ENCODE assay signal across 1 fruit fly cellular context in the genomic region with DNA sequence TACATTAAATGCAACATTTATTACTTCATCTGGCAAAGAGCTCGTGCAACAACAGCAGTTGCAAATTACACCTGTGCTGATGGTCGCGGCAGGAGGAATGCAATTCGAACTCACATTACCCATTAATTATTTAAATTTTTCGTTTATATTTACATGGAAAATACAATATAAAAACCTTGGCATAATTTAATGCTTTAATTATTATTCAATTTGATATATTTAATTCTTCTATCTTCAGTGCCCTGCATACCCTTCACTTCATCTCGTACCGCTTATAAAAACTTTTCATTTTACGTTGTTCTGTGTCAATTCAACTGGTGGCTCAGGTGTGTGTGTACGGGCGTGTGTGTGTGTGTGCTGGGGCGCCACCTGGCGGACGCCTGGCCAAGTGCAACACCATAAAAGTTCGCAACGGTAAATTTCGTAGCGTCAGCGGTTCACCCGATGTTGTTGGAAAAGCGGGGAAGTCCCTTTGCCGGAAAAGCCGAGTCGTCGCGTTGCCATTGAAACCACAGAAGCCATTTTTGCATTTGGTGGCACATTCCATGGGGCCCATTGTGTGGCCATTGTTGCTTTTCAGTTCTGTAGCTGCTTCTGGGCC.
TF ChIP-seq lines count a peak whose summit lies in the region.

No protein-coding gene starts in this region.

TF ChIP-seq in whole organism, prepupa, 60 proteins besides CTCF, POLR2A, EP300 and RAD21 (continued from another document):
- TF ChIP-seq dsx (GFP tag; optimal IDR thresholded peaks at IDR 0.05; lab: Kevin White, UChicago; ENCODE audit: poor library complexity, severe bottlenecking) (peak; percentile 8), fkh (GFP tag; optimal IDR thresholded peaks at IDR 0.05; lab: Kevin White, UChicago) (no peak), Hr39 (GFP tag; optimal IDR thresholded peaks at IDR 0.05; lab: Kevin White, UChicago) (peak; percentile 16), CG6808 (GFP tag; optimal IDR thresholded peaks at IDR 0.05; lab: Kevin White, UChicago) (no peak), CG6163 (GFP tag; IDR thresholded peaks at IDR 0.05; lab: Robert Waterston, UW) (peak; percentile 46; the same call in 1 of the 3 replicates), CG6792 (GFP tag; optimal IDR thresholded peaks at IDR 0.05; lab: Kevin White, UChicago) (peak; percentile 29), net (GFP tag; optimal IDR thresholded peaks at IDR 0.05; lab: Kevin White, UChicago) (peak; percentile 21), CG34406 (GFP tag; optimal IDR thresholded peaks at IDR 0.05; lab: Kevin White, UChicago) (peak; percentile 31), Gug (GFP tag; IDR thresholded peaks at IDR 0.05; lab: Robert Waterston, UW) (no peak), CG8119 (GFP tag; IDR thresholded peaks at IDR 0.05; lab: Robert Waterston, UW) (peak; percentile 35; the same call in 1 of the 3 replicates), CG10669 (GFP tag; optimal IDR thresholded peaks at IDR 0.05; lab: Kevin White, UChicago) (peak; percentile 13), svp (GFP tag; lab: Kevin White, UChicago) (peak; percentile 75), CG3919 (GFP tag; optimal IDR thresholded peaks at IDR 0.05; lab: Kevin White, UChicago) (peak; percentile 25), salr (GFP tag; optimal IDR thresholded peaks at IDR 0.05; lab: Kevin White, UChicago) (no peak), dac (GFP tag; optimal IDR thresholded peaks at IDR 0.05; lab: Kevin White, UChicago) (no peak), CG1621 (tag; optimal IDR thresholded peaks at IDR 0.05; lab: Kevin White, UChicago) (no peak), vri (GFP tag; optimal IDR thresholded peaks at IDR 0.05; lab: Kevin White, UChicago) (no peak), CG16779 (tag; optimal IDR thresholded peaks at IDR 0.05; lab: Kevin White, UChicago) (no peak), achi (GFP tag; optimal IDR thresholded peaks at IDR 0.05; lab: Kevin White, UChicago) (peak; percentile 33), topi (GFP tag; optimal IDR thresholded peaks at IDR 0.05; lab: Kevin White, UChicago) (peak; percentile 11), Lpt (GFP tag; optimal IDR thresholded peaks at IDR 0.05; lab: Kevin White, UChicago) (no peak), OdsH (GFP tag; optimal IDR thresholded peaks at IDR 0.05; lab: Kevin White, UChicago) (peak; percentile 47), CG9139 (GFP tag; optimal IDR thresholded peaks at IDR 0.05; lab: Kevin White, UChicago) (no peak), acj6 (GFP tag; optimal IDR thresholded peaks at IDR 0.05; lab: Kevin White, UChicago) (peak; percentile 48), Eip78C (GFP tag; lab: Kevin White, UChicago) (peak; percentile 70), CG7368 (GFP tag; optimal IDR thresholded peaks at IDR 0.05; lab: Kevin White, UChicago) (no peak), CG10631 (GFP tag; optimal IDR thresholded peaks at IDR 0.05; lab: Kevin White, UChicago) (peak; percentile 41), Hr4 (GFP tag; optimal IDR thresholded peaks at IDR 0.05; lab: Kevin White, UChicago) (peak; percentile 27), Met (GFP tag; optimal IDR thresholded peaks at IDR 0.05; lab: Kevin White, UChicago) (peak; percentile 36)
